Worm (Caenorhabditis elegans) whole organism, L1 larva: ENCODE data around the gene F11A5.17.

Experiments used
- C16A3.4 ChIP-seq: fragments of 150-350 bp; optimal IDR thresholded peaks from 2 replicates; lab custom pipeline; 2014; ENCODE audit warnings: missing biosample characterization, missing genetic modification characterization
- F16B12.6 ChIP-seq: fragments of 150-350 bp; optimal IDR thresholded peaks from 2 replicates; lab custom pipeline; 2014; ENCODE audit warnings: missing biosample characterization, missing genetic modification characterization
- Y116A8C.19 ChIP-seq: sonication (generic microtip); optimal IDR thresholded peaks from 2 replicates; lab custom pipeline; 2016; ENCODE audit warnings: missing compliant biosample characterization, missing genetic modification characterization, borderline replicate concordance
- aly-2 ChIP-seq: fragments of 150-350 bp; optimal IDR thresholded peaks from 2 replicates; lab custom pipeline; 2014; ENCODE audit warnings: missing biosample characterization, missing genetic modification characterization
- ceh-82 ChIP-seq, 3 experiments: fragments of 150-350 bp in 1 of 3; sonication (generic microtip) in 2 of 3; optimal IDR thresholded peaks; 2 replicates each; lab custom pipeline; 2014 to 2017; ENCODE audit warnings: missing biosample characterization in 3 of 3, missing genetic modification characterization in 3 of 3
- ceh-88 ChIP-seq: fragments of 200-800 bp; sonication (Bioruptor generic); IDR thresholded peaks from 2 replicates; pipeline ENCODE4 v1.3.6; 2022; ENCODE audit warnings: missing genetic modification characterization, missing compliant biosample characterization
- ceh-90 ChIP-seq: sonication (generic microtip); optimal IDR thresholded peaks from 2 replicates; lab custom pipeline; 2016; ENCODE audit warnings: missing genetic modification characterization, missing compliant biosample characterization
- ces-1 ChIP-seq: fragments of 150-350 bp; optimal IDR thresholded peaks from 2 replicates; lab custom pipeline; 2014; ENCODE audit warnings: missing biosample characterization, missing genetic modification reagents, missing genetic modification characterization
- dsc-1 ChIP-seq: sonication (generic microtip); optimal IDR thresholded peaks from 2 replicates; lab custom pipeline; 2016; ENCODE audit warnings: mild to moderate bottlenecking, missing genetic modification characterization, missing compliant biosample characterization
- efl-1 ChIP-seq, 4 experiments: fragments of 150-350 bp; optimal IDR thresholded peaks in 3 of 4; peaks in 1 of 4; 1 replicate in 1 of 4; 2 replicates in 3 of 4; lab custom pipeline; 2014; ENCODE audit warnings: missing biosample characterization in 2 of 4, missing genetic modification characterization in 2 of 4, missing genetic modification reagents in 2 of 4
- efl-3 ChIP-seq: fragments of 200-800 bp; sonication (Bioruptor generic); optimal IDR thresholded peaks from 2 replicates; lab custom pipeline; 2018; ENCODE audit warnings: mild to moderate bottlenecking, missing genetic modification characterization, missing compliant biosample characterization
- egl-13 ChIP-seq: sonication (generic microtip); optimal IDR thresholded peaks from 2 replicates; lab custom pipeline; 2016; ENCODE audit warnings: missing genotype, missing genetic modification reagents, missing genetic modification characterization, missing compliant biosample characterization
- elt-2 ChIP-seq: sonication (generic microtip); optimal IDR thresholded peaks from 2 replicates; lab custom pipeline; 2016; ENCODE audit warnings: missing genetic modification characterization, mild to moderate bottlenecking, inconsistent platforms, missing compliant biosample characterization, missing genetic modification reagents
- elt-3 ChIP-seq, 6 experiments: fragments of 150-350 bp in 1 of 6; sonication (generic microtip); optimal IDR thresholded peaks; 2 replicates each; lab custom pipeline; 2017 to 2018; ENCODE audit warnings: missing biosample characterization in 6 of 6, missing genetic modification characterization in 6 of 6, inconsistent platforms in 1 of 6
- ets-5 ChIP-seq: fragments of 200-800 bp; sonication (Bioruptor generic); IDR thresholded peaks from 2 replicates; pipeline ENCODE4 v1.3.6; 2022; ENCODE audit warnings: missing genetic modification characterization, missing compliant biosample characterization
- grh-1 ChIP-seq: fragments of 200-800 bp; sonication (Bioruptor generic); IDR thresholded peaks from 2 replicates; pipeline ENCODE4 v1.3.6; 2022; ENCODE audit warnings: missing genetic modification reagents, missing genetic modification characterization, missing compliant biosample characterization
- hlh-17 ChIP-seq: fragments of 200-800 bp; sonication (Bioruptor generic); optimal IDR thresholded peaks from 2 replicates; lab custom pipeline; 2018; ENCODE audit warnings: missing genetic modification characterization, mild to moderate bottlenecking, missing compliant biosample characterization, moderate library complexity, borderline replicate concordance
- hlh-4 ChIP-seq: sonication (generic microtip); optimal IDR thresholded peaks from 2 replicates; lab custom pipeline; 2016; ENCODE audit warnings: mild to moderate bottlenecking, missing genetic modification characterization, missing compliant biosample characterization
- hpl-2 ChIP-seq: fragments of 150-350 bp; optimal IDR thresholded peaks from 2 replicates; lab custom pipeline; 2014; ENCODE audit warnings: missing biosample characterization, missing genetic modification reagents, missing genetic modification characterization
- lin-13 ChIP-seq: fragments of 150-350 bp; optimal IDR thresholded peaks from 2 replicates; lab custom pipeline; 2014; ENCODE audit warnings: missing biosample characterization, missing genetic modification reagents, missing genetic modification characterization
- lin-14 ChIP-seq: fragments of 200-800 bp; sonication (Bioruptor generic); optimal IDR thresholded peaks from 2 replicates; lab custom pipeline; 2018; ENCODE audit warnings: mild to moderate bottlenecking, missing genetic modification characterization, moderate library complexity, missing compliant biosample characterization
- lin-35 ChIP-seq, 2 experiments: fragments of 150-350 bp; optimal IDR thresholded peaks; 2 replicates each; lab custom pipeline; 2014; ENCODE audit warnings: missing biosample characterization in 2 of 2, missing genetic modification characterization in 2 of 2, missing genetic modification reagents in 2 of 2
- lin-39 ChIP-seq: fragments of 150-350 bp; optimal IDR thresholded peaks from 2 replicates; lab custom pipeline; 2014; ENCODE audit warnings: missing biosample characterization, missing genetic modification reagents, missing genetic modification characterization
- lir-3 ChIP-seq: sonication (generic microtip); optimal IDR thresholded peaks from 2 replicates; lab custom pipeline; 2016; ENCODE audit warnings: mild to moderate bottlenecking, missing genetic modification characterization, moderate library complexity, missing compliant biosample characterization; ENCODE audit not compliant: poor library complexity
- mab-9 ChIP-seq: fragments of 200-800 bp; sonication (Bioruptor generic); IDR thresholded peaks from 2 replicates; pipeline ENCODE4 v1.3.6; 2022; ENCODE audit warnings: missing genetic modification reagents, missing genetic modification characterization, missing compliant biosample characterization
- mdl-1 ChIP-seq, 2 experiments: fragments of 150-350 bp; optimal IDR thresholded peaks; 2 replicates each; lab custom pipeline; 2014 to 2017; ENCODE audit warnings: missing biosample characterization in 2 of 2, missing genetic modification characterization in 2 of 2, inconsistent platforms in 1 of 2
- mef-2 ChIP-seq: fragments of 150-350 bp; optimal IDR thresholded peaks from 2 replicates; lab custom pipeline; 2014; ENCODE audit warnings: missing biosample characterization, missing genetic modification characterization
- mep-1 ChIP-seq: fragments of 150-350 bp; optimal IDR thresholded peaks from 2 replicates; lab custom pipeline; 2014; ENCODE audit warnings: missing biosample characterization, missing genetic modification characterization
- nhr-20 ChIP-seq: sonication (generic microtip); optimal IDR thresholded peaks from 2 replicates; lab custom pipeline; 2016; ENCODE audit warnings: mild to moderate bottlenecking, missing genetic modification characterization, missing compliant biosample characterization
- nhr-47 ChIP-seq: sonication (generic microtip); optimal IDR thresholded peaks from 2 replicates; lab custom pipeline; 2016; ENCODE audit warnings: mild to moderate bottlenecking, missing genetic modification characterization, moderate library complexity, missing compliant biosample characterization
- nhr-76 ChIP-seq: sonication (generic microtip); optimal IDR thresholded peaks from 2 replicates; lab custom pipeline; 2017; ENCODE audit warnings: missing biosample characterization, missing genetic modification characterization
- nhr-77 ChIP-seq: fragments of 150-350 bp; optimal IDR thresholded peaks from 2 replicates; lab custom pipeline; 2014; ENCODE audit warnings: missing biosample characterization, missing genetic modification characterization
- nhr-84 ChIP-seq: sonication (generic microtip); optimal IDR thresholded peaks from 2 replicates; lab custom pipeline; 2017; ENCODE audit warnings: missing biosample characterization, missing genetic modification characterization
- nhr-90 ChIP-seq: sonication (generic microtip); optimal IDR thresholded peaks from 2 replicates; lab custom pipeline; 2016; ENCODE audit warnings: mild to moderate bottlenecking, missing genetic modification characterization, missing compliant biosample characterization; ENCODE audit not compliant: poor library complexity
- pag-3 ChIP-seq: sonication (generic microtip); optimal IDR thresholded peaks from 2 replicates; lab custom pipeline; 2017; ENCODE audit warnings: missing genetic modification characterization, mild to moderate bottlenecking, missing compliant biosample characterization, antibody characterized with exemption, borderline replicate concordance; ENCODE audit not compliant: insufficient read depth
- pax-3 ChIP-seq: fragments of 200-800 bp; sonication (Bioruptor generic); optimal IDR thresholded peaks from 2 replicates; lab custom pipeline; 2018; ENCODE audit warnings: mild to moderate bottlenecking, missing genetic modification characterization, moderate library complexity, missing compliant biosample characterization
- rnt-1 ChIP-seq: sonication (generic microtip); optimal IDR thresholded peaks from 2 replicates; lab custom pipeline; 2016; ENCODE audit warnings: mild to moderate bottlenecking, missing genetic modification characterization, moderate library complexity, missing compliant biosample characterization
- skn-1 ChIP-seq: fragments of 150-350 bp; optimal IDR thresholded peaks from 2 replicates; lab custom pipeline; 2014; ENCODE audit warnings: missing biosample characterization, missing genetic modification characterization
- snpc-4 ChIP-seq: fragments of 150-350 bp; optimal IDR thresholded peaks from 2 replicates; lab custom pipeline; 2014; ENCODE audit warnings: missing biosample characterization, missing genetic modification characterization
- sup-37 ChIP-seq: fragments of 200-800 bp; sonication (Bioruptor generic); optimal IDR thresholded peaks from 2 replicates; lab custom pipeline; 2018; ENCODE audit warnings: mild to moderate bottlenecking, missing genetic modification characterization, missing compliant biosample characterization
- tbx-2 ChIP-seq: sonication (generic microtip); optimal IDR thresholded peaks from 2 replicates; lab custom pipeline; 2016; ENCODE audit warnings: missing genetic modification characterization, missing compliant biosample characterization
- unc-130 ChIP-seq: fragments of 150-350 bp; optimal IDR thresholded peaks from 2 replicates; lab custom pipeline; 2017; ENCODE audit warnings: missing biosample characterization, missing genetic modification characterization, inconsistent platforms
- unc-62 ChIP-seq: fragments of 150-350 bp; optimal IDR thresholded peaks from 2 replicates; lab custom pipeline; 2014; ENCODE audit warnings: missing biosample characterization, missing genetic modification reagents, missing genetic modification characterization
- zag-1 ChIP-seq: fragments of 150-350 bp; optimal IDR thresholded peaks from 2 replicates; lab custom pipeline; 2014; ENCODE audit warnings: missing biosample characterization, missing genetic modification characterization
- zip-4 ChIP-seq: fragments of 200-800 bp; sonication (Bioruptor generic); optimal IDR thresholded peaks from 2 replicates; lab custom pipeline; 2018; ENCODE audit warnings: mild to moderate bottlenecking, missing genetic modification characterization, moderate library complexity, missing compliant biosample characterization
- ztf-11 ChIP-seq, 2 experiments: sonication (generic microtip); optimal IDR thresholded peaks; 2 replicates each; lab custom pipeline; 2016 to 2017; ENCODE audit warnings: missing genetic modification characterization in 2 of 2, missing biosample characterization in 1 of 2, missing compliant biosample characterization in 1 of 2

F11A5.17 gene

ce11 chrV:16159594-16159993, 42.2 kb upstream of the F11A5.17 start, which contains the start of gene F10A3.17:
F10A3.17 (minus strand) TSS chrV:16159694.
- TF ChIP-seq rnt-1 (tag; lab: Kevin White, UChicago), result no peak
- TF ChIP-seq mab-9 (GFP tag; lab: Robert Waterston, UW), result no peak
- no peak for TF ChIP-seq dsc-1
- no peak for TF ChIP-seq ceh-90
- no peak for TF ChIP-seq unc-62 (GFP tag; lab: Kevin White, UChicago)
- no peak for TF ChIP-seq lin-13
- TF ChIP-seq efl-3 (GFP tag; lab: Kevin White, UChicago), result no peak
- no peak for TF ChIP-seq lir-3 (tag; lab: Kevin White, UChicago)
- no peak for TF ChIP-seq C16A3.4 (tag; lab: Kevin White, UChicago)
- no peak for TF ChIP-seq ceh-82 (tag; optimal IDR thresholded peaks at IDR 0.05; lab: Kevin White, UChicago)
- TF ChIP-seq pax-3, result no peak
- TF ChIP-seq pag-3 (tag; lab: Kevin White, UChicago), result no peak
- no peak for TF ChIP-seq skn-1 (tag; lab: Kevin White, UChicago)

- no peak for TF ChIP-seq nhr-84 (tag; lab: Kevin White, UChicago)
- no peak for TF ChIP-seq mep-1 (tag; lab: Kevin White, UChicago)
- TF ChIP-seq efl-1 (optimal IDR thresholded peaks at IDR 0.05; lab: Kevin White, UChicago), result peak in 1 of 2 experiments; percentile 9
- peak in 1 of 2 experiments; percentile 4 for TF ChIP-seq efl-1 (GFP tag; optimal IDR thresholded peaks at IDR 0.05 in 1 of 2; lab: Kevin White, UChicago)
- TF ChIP-seq efl-3 (GFP tag; lab: Kevin White, UChicago), result no peak
- TF ChIP-seq elt-2 (tag; lab: Kevin White, UChicago), result peak; percentile 24
- no peak for TF ChIP-seq nhr-47
- no peak for TF ChIP-seq hlh-4
- no peak for TF ChIP-seq ceh-88
- no peak for TF ChIP-seq hpl-2 (GFP tag; lab: Kevin White, UChicago)
- TF ChIP-seq snpc-4 (tag; lab: Kevin White, UChicago), result peak; percentile 2
- peak; percentile 2 for TF ChIP-seq skn-1 (tag; lab: Kevin White, UChicago)
- no peak for TF ChIP-seq nhr-77 (tag; lab: Kevin White, UChicago)
- no peak for TF ChIP-seq ets-5 (GFP tag; lab: Robert Waterston, UW)
- TF ChIP-seq zag-1 (tag; lab: Kevin White, UChicago), result no peak
- TF ChIP-seq mef-2, result no peak
- no peak for TF ChIP-seq lin-13
- no peak for TF ChIP-seq hlh-17
- no peak for TF ChIP-seq lin-14 (GFP tag; lab: Kevin White, UChicago)
- peak; percentile 79 for TF ChIP-seq zip-4 (GFP tag; lab: Kevin White, UChicago)
- TF ChIP-seq nhr-76 (tag; lab: Kevin White, UChicago), result no peak
- no peak for TF ChIP-seq Y116A8C.19 (tag; lab: Kevin White, UChicago)
- TF ChIP-seq nhr-20 (tag; lab: Kevin White, UChicago), result no peak
- no peak for TF ChIP-seq lin-35 (GFP tag; optimal IDR thresholded peaks at IDR 0.05; lab: Kevin White, UChicago)
- TF ChIP-seq lin-39, result no peak
- no peak for TF ChIP-seq sup-37 (GFP tag; lab: Kevin White, UChicago)
- TF ChIP-seq tbx-2 (tag; lab: Kevin White, UChicago), result no peak
- no peak for TF ChIP-seq mdl-1 (tag; optimal IDR thresholded peaks at IDR 0.05; lab: Kevin White, UChicago)
- TF ChIP-seq pag-3 (tag; lab: Kevin White, UChicago), result no peak
- TF ChIP-seq, all 84 proteins: peak for 5
These were observed 41.7 kb upstream of the F11A5.17 start for ce11 chrV:16160087-16160486.

ce11 chrV:16162124-16162735, 39.6 kb upstream of the F11A5.17 start, which contains the start of the genes str-109 and F10A3.11:
str-109 (minus strand) TSS chrV:16162224.
F10A3.11 (plus strand) TSS chrV:16162685.
- TF ChIP-seq aly-2 (no peak), ets-5 (GFP tag; lab: Robert Waterston, UW) (no peak), efl-1 (optimal IDR thresholded peaks at IDR 0.05; lab: Kevin White, UChicago) (no peak), efl-1 (GFP tag; optimal IDR thresholded peaks at IDR 0.05 in 1 of 2; lab: Kevin White, UChicago) (no peak), C16A3.4 (tag; lab: Kevin White, UChicago) (no peak), elt-3 (tag; optimal IDR thresholded peaks at IDR 0.05; lab: Kevin White, UChicago) (no peak), lin-14 (GFP tag; lab: Kevin White, UChicago) (no peak), ces-1 (GFP tag; lab: Kevin White, UChicago) (no peak), nhr-90 (tag; lab: Kevin White, UChicago) (no peak), egl-13 (tag; lab: Kevin White, UChicago) (no peak), snpc-4 (tag; lab: Kevin White, UChicago) (no peak), mdl-1 (tag; optimal IDR thresholded peaks at IDR 0.05; lab: Kevin White, UChicago) (no peak), F16B12.6 (tag; lab: Kevin White, UChicago) (no peak), sup-37 (GFP tag; lab: Kevin White, UChicago) (no peak), lin-13 (no peak), ztf-11 (tag; optimal IDR thresholded peaks at IDR 0.05; lab: Kevin White, UChicago) (no peak), grh-1 (GFP tag; lab: Robert Waterston, UW) (no peak), elt-2 (tag; lab: Kevin White, UChicago) (no peak), unc-130 (no peak), pag-3 (tag; lab: Kevin White, UChicago) (no peak)
- TF ChIP-seq, all 84 proteins: peak for 0
